Fruit fly (Drosophila melanogaster) whole organism, wandering third instar larva: ENCODE data around the gene betaggt-I.
A peak's percentile ranks its signal among the peaks of the same experiment; 100 is the strongest.

Experiments used
- Abd-B ChIP-seq: fragments of >200 bp; optimal IDR thresholded peaks from 2 replicates; lab custom pipeline; 2017; ENCODE audit warnings: missing biosample characterization, missing genetic modification characterization
- CG32264 ChIP-seq: fragments of 200-800 bp; sonication (Bioruptor generic); optimal IDR thresholded peaks from 2 replicates; lab custom pipeline; 2016; ENCODE audit warnings: missing biosample characterization, missing genetic modification characterization
- CG9705 ChIP-seq: fragments of 200-800 bp; sonication (Bioruptor generic); optimal IDR thresholded peaks from 2 replicates; lab custom pipeline; 2018; ENCODE audit warnings: missing biosample characterization, mild to moderate bottlenecking, missing genetic modification characterization
- CrebA ChIP-seq: fragments of 200-800 bp; sonication (Bioruptor generic); optimal IDR thresholded peaks from 2 replicates; lab custom pipeline; 2016; ENCODE audit warnings: missing biosample characterization, mild to moderate bottlenecking, missing genetic modification characterization, borderline replicate concordance
- Dfd ChIP-seq: fragments of >200 bp; optimal IDR thresholded peaks from 2 replicates; lab custom pipeline; 2017; ENCODE audit warnings: missing biosample characterization, missing genetic modification characterization
- Dif ChIP-seq: fragments of 200-275, 200-300 bp; sonication (Bioruptor generic); optimal IDR thresholded peaks from 2 replicates; lab custom pipeline; 2018; ENCODE audit warnings: missing biosample characterization, missing genetic modification characterization; ENCODE audit not compliant: partially characterized antibody
- GATAd ChIP-seq: sonication (Bioruptor generic); optimal IDR thresholded peaks from 2 replicates; lab custom pipeline; 2016; ENCODE audit warnings: missing biosample characterization, missing genetic modification characterization
- HLH106 ChIP-seq: fragments of 200-800 bp; optimal IDR thresholded peaks from 3 replicates; lab custom pipeline; 2019; ENCODE audit warnings: missing biosample characterization, mild to moderate bottlenecking, missing genetic modification characterization, moderate library complexity
- Hnf4 ChIP-seq: fragments of 200-800 bp; sonication (Bioruptor generic); optimal IDR thresholded peaks from 2 replicates; lab custom pipeline; 2016; ENCODE audit warnings: missing biosample characterization, mild to moderate bottlenecking, missing genetic modification characterization
- Hr78 ChIP-seq: fragments of >200 bp; optimal IDR thresholded peaks from 2 replicates; lab custom pipeline; 2017; ENCODE audit warnings: missing biosample characterization, missing genetic modification characterization
- Hr83 ChIP-seq: fragments of 200-300 bp; sonication (Bioruptor generic); optimal IDR thresholded peaks from 2 replicates; lab custom pipeline; 2016; ENCODE audit warnings: missing biosample characterization, mild to moderate bottlenecking, missing genetic modification characterization, moderate library complexity; ENCODE audit not compliant: poor library complexity, severe bottlenecking
- Jra ChIP-seq: sonication (Bioruptor generic); optimal IDR thresholded peaks from 2 replicates; lab custom pipeline; 2016; ENCODE audit warnings: missing biosample characterization, missing genetic modification characterization
- Mio ChIP-seq: sonication (Bioruptor generic); optimal IDR thresholded peaks from 2 replicates; lab custom pipeline; 2016; ENCODE audit warnings: missing biosample characterization, missing genetic modification characterization
- Myc ChIP-seq: fragments of >200 bp; optimal IDR thresholded peaks from 2 replicates; lab custom pipeline; 2017
- N ChIP-seq: fragments of >200 bp; optimal IDR thresholded peaks from 2 replicates; lab custom pipeline; 2018; ENCODE audit warnings: missing biosample characterization, missing external identifiers, missing genetic modification characterization
- OdsH ChIP-seq: fragments of 200-800 bp; sonication (Bioruptor generic); optimal IDR thresholded peaks from 2 replicates; lab custom pipeline; 2016; ENCODE audit warnings: missing biosample characterization, mild to moderate bottlenecking, missing genetic modification characterization
- Rel ChIP-seq, 2 experiments: fragments of 200-800 bp; sonication (Bioruptor generic) in 1 of 2; optimal IDR thresholded peaks; 2 replicates in 1 of 2; 3 replicates in 1 of 2; lab custom pipeline; 2016 to 2019; ENCODE audit warnings: mild to moderate bottlenecking in 2 of 2, missing biosample characterization in 2 of 2, missing genetic modification characterization in 2 of 2, moderate library complexity in 1 of 2
- Sp1 ChIP-seq: fragments of 200-800 bp; sonication (Bioruptor generic); optimal IDR thresholded peaks from 3 replicates; lab custom pipeline; 2019; ENCODE audit warnings: missing biosample characterization, mild to moderate bottlenecking, missing genetic modification characterization, moderate library complexity
- Vsx2 ChIP-seq: fragments of 200-300, 225-300 bp; sonication (Bioruptor generic); optimal IDR thresholded peaks from 2 replicates; lab custom pipeline; 2018; ENCODE audit warnings: missing biosample characterization, missing genetic modification characterization; ENCODE audit not compliant: partially characterized antibody
- br ChIP-seq: fragments of 200-800 bp; sonication (Bioruptor generic); optimal IDR thresholded peaks from 2 replicates; lab custom pipeline; 2016; ENCODE audit warnings: missing biosample characterization, missing genetic modification characterization
- brk ChIP-seq: fragments of 200-800 bp; sonication (Bioruptor generic); optimal IDR thresholded peaks from 2 replicates; lab custom pipeline; 2016; ENCODE audit warnings: missing biosample characterization, mild to moderate bottlenecking, missing genetic modification characterization
- dl ChIP-seq, 2 experiments: fragments of 175-275, 200-275 bp in 1 of 2; fragments of 200-275 bp in 1 of 2; sonication (Bioruptor generic); optimal IDR thresholded peaks; lab custom pipeline; 2018; ENCODE audit warnings: mild to moderate bottlenecking in 2 of 2, missing biosample characterization in 2 of 2, missing genetic modification characterization in 2 of 2, moderate library complexity in 2 of 2; ENCODE audit not compliant: partially characterized antibody in 2 of 2, insufficient read depth in 1 of 2
- dmrt93B ChIP-seq: fragments of 200-800 bp; sonication (Bioruptor generic); optimal IDR thresholded peaks from 2 replicates; lab custom pipeline; 2018; ENCODE audit warnings: missing biosample characterization, mild to moderate bottlenecking, missing genetic modification characterization
- dsf ChIP-seq: sonication (Bioruptor generic); optimal IDR thresholded peaks from 2 replicates; lab custom pipeline; 2016; ENCODE audit warnings: missing biosample characterization, missing genetic modification characterization, borderline replicate concordance
- ey ChIP-seq: fragments of 200-800 bp; sonication (Bioruptor generic); optimal IDR thresholded peaks from 2 replicates; lab custom pipeline; 2016; ENCODE audit warnings: missing biosample characterization, missing genetic modification characterization
- foxo ChIP-seq, 2 experiments: fragments of 200-800 bp; sonication (Bioruptor generic); optimal IDR thresholded peaks; 2 replicates in 1 of 2; 3 replicates in 1 of 2; lab custom pipeline; 2016 to 2017; ENCODE audit warnings: missing biosample characterization in 2 of 2, missing genetic modification characterization in 2 of 2
- fru ChIP-seq: fragments of 200-800 bp; sonication (Bioruptor generic); optimal IDR thresholded peaks from 3 replicates; lab custom pipeline; 2016; ENCODE audit warnings: missing biosample characterization, mild to moderate bottlenecking, missing genetic modification characterization
- h ChIP-seq: fragments of 200-800 bp; sonication (Bioruptor generic); optimal IDR thresholded peaks from 3 replicates; lab custom pipeline; 2016; ENCODE audit warnings: missing biosample characterization, mild to moderate bottlenecking, missing genetic modification characterization
- jim ChIP-seq: fragments of 175-275, 200-325 bp; sonication (Bioruptor generic); optimal IDR thresholded peaks from 2 replicates; lab custom pipeline; 2016; ENCODE audit warnings: missing biosample characterization, mild to moderate bottlenecking, missing genetic modification characterization
- lola ChIP-seq: fragments of >200 bp; optimal IDR thresholded peaks from 2 replicates; lab custom pipeline; 2017; ENCODE audit warnings: missing biosample characterization, missing genetic modification characterization
- pan ChIP-seq: fragments of >200 bp; optimal IDR thresholded peaks from 2 replicates; lab custom pipeline; 2017
- psq ChIP-seq: fragments of 200-800 bp; sonication (Bioruptor generic); optimal IDR thresholded peaks from 3 replicates; lab custom pipeline; 2017; ENCODE audit warnings: missing biosample characterization, mild to moderate bottlenecking, missing genetic modification characterization, moderate library complexity
- rgr ChIP-seq: fragments of 200-800 bp; sonication (Bioruptor generic); optimal IDR thresholded peaks from 3 replicates; lab custom pipeline; 2016; ENCODE audit warnings: missing biosample characterization, mild to moderate bottlenecking, missing genetic modification characterization
- sage ChIP-seq: fragments of 200-800 bp; sonication (Bioruptor generic); optimal IDR thresholded peaks from 2 replicates; lab custom pipeline; 2016; ENCODE audit warnings: missing biosample characterization, mild to moderate bottlenecking, missing genetic modification characterization
- tai ChIP-seq: sonication (Bioruptor generic); optimal IDR thresholded peaks from 2 replicates; lab custom pipeline; 2016; ENCODE audit warnings: missing biosample characterization, missing genetic modification characterization
- usp ChIP-seq: fragments of >200 bp; optimal IDR thresholded peaks from 2 replicates; lab custom pipeline; 2017; ENCODE audit warnings: missing biosample characterization, missing genetic modification characterization
- woc ChIP-seq: sonication (Bioruptor generic); optimal IDR thresholded peaks from 2 replicates; lab custom pipeline; 2016; ENCODE audit warnings: missing biosample characterization, mild to moderate bottlenecking, missing genetic modification characterization

The betaggt-I gene

dm6 chr2L:4995010-4995836 lies 49.8 kb downstream of the betaggt-I start:
- TF ChIP-seq br: no peak
- no peak for TF ChIP-seq jim (GFP tag; lab: Kevin White, UChicago)
- no peak for TF ChIP-seq tai (GFP tag; lab: Kevin White, UChicago)
- TF ChIP-seq h (GFP tag; lab: Kevin White, UChicago): no peak
- TF ChIP-seq Mio (GFP tag; lab: Kevin White, UChicago): no peak
- TF ChIP-seq Myc: no peak
- no peak for TF ChIP-seq OdsH (GFP tag; lab: Kevin White, UChicago)

- TF ChIP-seq foxo (GFP tag; optimal IDR thresholded peaks at IDR 0.05; lab: Kevin White, UChicago) (no peak), h (GFP tag; lab: Kevin White, UChicago) (no peak), N (no peak), woc (GFP tag; lab: Kevin White, UChicago) (no peak), Dfd (GFP tag; lab: Kevin White, UChicago) (no peak), Myc (no peak), ey (GFP tag; lab: Kevin White, UChicago) (no peak), Vsx2 (GFP tag; lab: Kevin White, UChicago) (no peak), br (no peak)
These were observed 50.4 kb downstream of the betaggt-I start for dm6 chr2L:4995837-4996136.

- TF ChIP-seq HLH106 (tag; lab: Kevin White, UChicago) (no peak), sage (GFP tag; lab: Kevin White, UChicago) (no peak), br (no peak), CG9705 (GFP tag; lab: Kevin White, UChicago) (no peak), usp (no peak), psq (no peak), fru (GFP tag; lab: Kevin White, UChicago) (no peak), Rel (GFP tag; optimal IDR thresholded peaks at IDR 0.05; lab: Kevin White, UChicago) (no peak), Rel (tag; optimal IDR thresholded peaks at IDR 0.05; lab: Kevin White, UChicago) (no peak), lola (no peak), Dif (GFP tag; lab: Kevin White, UChicago) (no peak), CrebA (no peak)
These were observed 51.0 kb downstream of the betaggt-I start for dm6 chr2L:4996283-4996922.

dm6 chr2L:4997401-4998259 lies 52.3 kb downstream of the betaggt-I start:
- TF ChIP-seq Mio (GFP tag; lab: Kevin White, UChicago) (peak; percentile 92), CG32264 (GFP tag; lab: Kevin White, UChicago) (peak; percentile 98), Hr78 (GFP tag; lab: Kevin White, UChicago) (no peak), dmrt93B (peak; percentile 98), Hr83 (GFP tag; lab: Kevin White, UChicago) (peak; percentile 92), Abd-B (no peak), tai (GFP tag; lab: Kevin White, UChicago) (peak; percentile 97), Hnf4 (GFP tag; lab: Kevin White, UChicago) (peak; percentile 98), foxo (GFP tag; optimal IDR thresholded peaks at IDR 0.05; lab: Kevin White, UChicago) (peak; percentile 97 to 99), GATAd (peak; percentile 94), fru (GFP tag; lab: Kevin White, UChicago) (peak; percentile 100), CG9705 (GFP tag; lab: Kevin White, UChicago) (peak; percentile 96), Sp1 (GFP tag; lab: Kevin White, UChicago) (peak; percentile 98), psq (peak; percentile 95), CrebA (peak; percentile 95), woc (GFP tag; lab: Kevin White, UChicago) (peak; percentile 99), jim (GFP tag; lab: Kevin White, UChicago) (no peak), sage (GFP tag; lab: Kevin White, UChicago) (peak; percentile 96), Rel (GFP tag; optimal IDR thresholded peaks at IDR 0.05; lab: Kevin White, UChicago) (peak; percentile 95), Rel (tag; optimal IDR thresholded peaks at IDR 0.05; lab: Kevin White, UChicago) (peak; percentile 97), Jra (GFP tag; lab: Kevin White, UChicago) (peak; percentile 97), Dfd (GFP tag; lab: Kevin White, UChicago) (no peak), dsf (peak; percentile 94), lola (no peak), pan (no peak), dl (GFP tag; optimal IDR thresholded peaks at IDR 0.05; lab: Kevin White, UChicago; ENCODE audit: insufficient read depth in 1 of 2, partially characterized antibody in 2 of 2) (peak; percentile 80 to 91), OdsH (GFP tag; lab: Kevin White, UChicago) (peak; percentile 98), rgr (GFP tag; lab: Kevin White, UChicago) (peak; percentile 99), brk (GFP tag; lab: Kevin White, UChicago) (peak; percentile 94), HLH106 (tag; lab: Kevin White, UChicago) (peak; percentile 98), Myc (peak; percentile 37), h (GFP tag; lab: Kevin White, UChicago) (peak; percentile 99), br (peak; percentile 99)
